Fruit fly (Drosophila melanogaster): ENCODE measurements around the gene CG5854.

CG5854 gene

DNA sequence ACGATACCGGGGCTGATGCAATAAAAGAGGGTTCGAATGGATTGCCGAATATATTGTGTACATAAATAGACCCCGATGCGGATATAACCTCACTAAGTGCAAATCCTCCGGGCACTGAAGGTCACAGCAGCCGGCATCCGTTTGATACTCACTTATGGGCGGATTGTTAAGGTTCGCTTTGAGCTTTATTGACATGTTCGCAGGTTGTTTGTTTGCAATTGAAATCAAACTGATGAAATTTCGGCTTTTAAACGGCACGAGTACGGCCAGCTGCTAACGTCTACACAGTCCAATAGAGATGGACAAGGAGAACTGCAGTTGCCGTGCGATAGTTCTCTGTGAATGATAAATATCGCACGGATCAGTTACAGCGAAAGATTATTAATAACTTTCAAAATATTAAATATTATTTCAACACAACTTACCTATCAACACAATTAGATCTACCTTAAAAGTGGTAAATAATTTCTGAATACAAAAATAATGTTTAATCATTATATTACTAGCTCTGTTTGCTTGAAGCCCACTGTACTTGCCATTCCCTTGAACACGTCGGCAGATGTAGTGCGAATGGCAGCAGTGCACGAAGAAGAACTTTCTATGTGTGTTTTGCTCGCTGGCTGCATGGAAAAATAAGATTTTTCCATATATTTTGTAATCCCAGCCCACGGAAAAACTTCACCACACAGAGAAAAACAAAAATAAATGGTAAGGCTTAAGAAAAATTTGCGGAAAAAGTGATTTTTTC lies 24.6 kb downstream of the CG5854 start, which contains the start of the genes GluProRS and AP-1sigma (continued):
- peak; percentile 82 for TF ChIP-seq Ets96B (tag; optimal IDR thresholded peaks at IDR 0.05)
- TF ChIP-seq CG7368 (GFP tag; optimal IDR thresholded peaks at IDR 0.05), result peak; percentile 76
- peak; percentile 85 for TF ChIP-seq CG32006 (GFP tag; optimal IDR thresholded peaks at IDR 0.05)
- TF ChIP-seq Smox (GFP tag; optimal IDR thresholded peaks at IDR 0.05), result peak; percentile 88
- TF ChIP-seq Hr39 (GFP tag; optimal IDR thresholded peaks at IDR 0.05), result peak; percentile 89
- TF ChIP-seq CG6163 (GFP tag; IDR thresholded peaks at IDR 0.05), result peak; percentile 94
- TF ChIP-seq svp (GFP tag), result peak; percentile 93
- peak; percentile 57 for TF ChIP-seq dac (GFP tag; optimal IDR thresholded peaks at IDR 0.05)
- TF ChIP-seq achi (GFP tag; optimal IDR thresholded peaks at IDR 0.05), result peak; percentile 79
- peak; percentile 87 for TF ChIP-seq topi (GFP tag; optimal IDR thresholded peaks at IDR 0.05)
- peak; percentile 82 for TF ChIP-seq Sox102F (GFP tag; optimal IDR thresholded peaks at IDR 0.05)
- peak; percentile 89 for TF ChIP-seq CG11902 (GFP tag; optimal IDR thresholded peaks at IDR 0.05)
- TF ChIP-seq CG10669 (GFP tag; optimal IDR thresholded peaks at IDR 0.05), result peak; percentile 81
- TF ChIP-seq Eip78C (GFP tag), result peak; percentile 95
- no peak for TF ChIP-seq CG9139 (GFP tag; optimal IDR thresholded peaks at IDR 0.05)
- peak; percentile 20 to 65 for TF ChIP-seq ss (GFP tag; optimal IDR thresholded peaks at IDR 0.05)
- peak; percentile 59 for TF ChIP-seq fd59A (GFP tag; optimal IDR thresholded peaks at IDR 0.05)
- TF ChIP-seq CG31627 (GFP tag; optimal IDR thresholded peaks at IDR 0.05), result peak; percentile 91
- TF ChIP-seq fkh (GFP tag; optimal IDR thresholded peaks at IDR 0.05), result peak; percentile 80
- TF ChIP-seq Met (GFP tag; optimal IDR thresholded peaks at IDR 0.05), result no peak
- TF ChIP-seq CG6276 (GFP tag; optimal IDR thresholded peaks at IDR 0.05), result no peak
- peak; percentile 76 for TF ChIP-seq dsx (GFP tag; optimal IDR thresholded peaks at IDR 0.05; ENCODE audit: poor library complexity, severe bottlenecking)
- TF ChIP-seq Eip93F (GFP tag; optimal IDR thresholded peaks at IDR 0.05), result peak; percentile 57
- peak; percentile 91 for TF ChIP-seq CG11294 (GFP tag; IDR thresholded peaks at IDR 0.05)
- peak; percentile 97 for TF ChIP-seq eg (GFP tag; IDR thresholded peaks at IDR 0.05)
- no peak for TF ChIP-seq Hr38 (GFP tag; optimal IDR thresholded peaks at IDR 0.05)
- peak; percentile 90 for TF ChIP-seq Gug (GFP tag; IDR thresholded peaks at IDR 0.05)
- TF ChIP-seq esn (GFP tag; optimal IDR thresholded peaks at IDR 0.05), result peak; percentile 93
- TF ChIP-seq Eip75B (GFP tag; optimal IDR thresholded peaks at IDR 0.05), result peak; percentile 87
- TF ChIP-seq CG11762 (GFP tag; optimal IDR thresholded peaks at IDR 0.05; ENCODE audit: insufficient read depth), result peak; percentile 65
- peak; percentile 50 for TF ChIP-seq fd85E (GFP tag; optimal IDR thresholded peaks at IDR 0.05)

DNA sequence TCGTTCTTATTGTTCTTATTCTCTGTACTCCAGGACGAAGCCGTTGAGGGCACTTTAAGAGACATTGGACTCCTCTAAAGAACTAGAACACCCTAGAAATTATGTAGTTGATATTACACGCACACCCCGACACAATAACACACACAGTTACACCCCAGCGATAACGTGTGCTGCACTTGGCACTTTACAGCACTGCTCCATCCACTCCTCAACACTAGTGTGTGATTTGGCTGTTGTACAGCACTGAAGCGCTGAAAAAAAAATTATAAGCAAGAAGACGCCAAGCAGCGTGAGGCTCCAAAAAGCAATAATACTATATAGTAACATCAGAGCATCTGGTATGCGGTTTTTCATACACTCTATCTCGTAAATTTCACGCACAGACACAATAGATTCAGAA lies 27.2 kb downstream of the CG5854 start:
- no peak for TF ChIP-seq Eip75B (GFP tag; optimal IDR thresholded peaks at IDR 0.05)
- no peak for TF ChIP-seq ss (GFP tag; optimal IDR thresholded peaks at IDR 0.05)
- TF ChIP-seq Gug (GFP tag; IDR thresholded peaks at IDR 0.05), result no peak
- no peak for TF ChIP-seq Hr4 (GFP tag; optimal IDR thresholded peaks at IDR 0.05)
- no peak for TF ChIP-seq CG9139 (GFP tag; optimal IDR thresholded peaks at IDR 0.05)
- TF ChIP-seq spab (GFP tag; optimal IDR thresholded peaks at IDR 0.05), result no peak
- TF ChIP-seq fkh (GFP tag; optimal IDR thresholded peaks at IDR 0.05), result no peak
- no peak for TF ChIP-seq CG34406 (GFP tag; optimal IDR thresholded peaks at IDR 0.05)
- TF ChIP-seq pdm3 (GFP tag; optimal IDR thresholded peaks at IDR 0.05), result no peak
- TF ChIP-seq salr (GFP tag; optimal IDR thresholded peaks at IDR 0.05), result no peak
- no peak for TF ChIP-seq Sox15 (GFP tag; optimal IDR thresholded peaks at IDR 0.05)
- no peak for TF ChIP-seq CG6808 (GFP tag; optimal IDR thresholded peaks at IDR 0.05)
- no peak for TF ChIP-seq fd85E (GFP tag; optimal IDR thresholded peaks at IDR 0.05)
- TF ChIP-seq CG6854 (GFP tag; optimal IDR thresholded peaks at IDR 0.05), result no peak
- no peak for TF ChIP-seq CG8632 (GFP tag; optimal IDR thresholded peaks at IDR 0.05)
- no peak for TF ChIP-seq Eip93F (GFP tag; optimal IDR thresholded peaks at IDR 0.05)
- TF ChIP-seq Hr39 (GFP tag; optimal IDR thresholded peaks at IDR 0.05), result no peak
- no peak for TF ChIP-seq CG8119 (GFP tag; IDR thresholded peaks at IDR 0.05)
